Fruit fly (Drosophila melanogaster): ENCODE data around the gene Obp8a.
A peak's percentile ranks its signal among the peaks of the same experiment; 100 is the strongest.

Gene Obp8a

dm6 chrX:9248040-9248439, 33.4 kb downstream of the Obp8a start (continued):
- TF ChIP-seq btn (GFP tag; optimal IDR thresholded peaks at IDR 0.05) (no peak), pho (GFP tag; optimal IDR thresholded peaks at IDR 0.05) (no peak), Atf3 (GFP tag; optimal IDR thresholded peaks at IDR 0.05) (no peak), Ssrp (tag; optimal IDR thresholded peaks at IDR 0.05) (no peak), CG31365 (tag; optimal IDR thresholded peaks at IDR 0.05) (no peak), CG6654 (GFP tag; optimal IDR thresholded peaks at IDR 0.05) (no peak), CG2889 (GFP tag; IDR thresholded peaks at IDR 0.05) (no peak), Mrtf (GFP tag; IDR thresholded peaks at IDR 0.05) (no peak), CG10431 (GFP tag; optimal IDR thresholded peaks at IDR 0.05) (no peak), B-H1 (GFP tag; IDR thresholded peaks at IDR 0.05) (no peak), pum (GFP tag; optimal IDR thresholded peaks at IDR 0.05) (no peak), jing (GFP tag; optimal IDR thresholded peaks at IDR 0.05) (no peak), tap (tag; optimal IDR thresholded peaks at IDR 0.05) (no peak), hkb (optimal IDR thresholded peaks at IDR 0.05) (no peak), hkb (GFP tag; IDR thresholded peaks at IDR 0.05) (0 out of 2 replicates have a peak, but pooled peaks have one; percentile 28), az2 (GFP tag; optimal IDR thresholded peaks at IDR 0.05) (no peak), Dll (GFP tag; IDR thresholded peaks at IDR 0.05; ENCODE audit: partially characterized antibody) (no peak), CG11560 (tag; IDR thresholded peaks at IDR 0.05) (no peak), CG14710 (tag; optimal IDR thresholded peaks at IDR 0.05) (peak; percentile 7), Aef1 (GFP tag; IDR thresholded peaks at IDR 0.05) (no peak), bab2 (GFP tag; optimal IDR thresholded peaks at IDR 0.05) (no peak), CG3281 (GFP tag; optimal IDR thresholded peaks at IDR 0.05) (no peak), CG34224 (GFP tag; IDR thresholded peaks at IDR 0.05; ENCODE audit: partially characterized antibody) (no peak), sd (tag; optimal IDR thresholded peaks at IDR 0.05) (no peak), HHEX (GFP tag; optimal IDR thresholded peaks at IDR 0.05) (no peak), MESR4 (GFP tag; optimal IDR thresholded peaks at IDR 0.05) (no peak), CG14965 (GFP tag; optimal IDR thresholded peaks at IDR 0.05; ENCODE audit: borderline replicate concordance) (no peak), Sin3A (optimal IDR thresholded peaks at IDR 0.05) (no peak), CG17802 (tag; optimal IDR thresholded peaks at IDR 0.05) (no peak), bbx (GFP tag; IDR thresholded peaks at IDR 0.05; ENCODE audit: partially characterized antibody) (no peak), Spps (tag; optimal IDR thresholded peaks at IDR 0.05) (no peak), Optix (GFP tag; IDR thresholded peaks at IDR 0.05) (no peak), mld (GFP tag; IDR thresholded peaks at IDR 0.05; ENCODE audit: partially characterized antibody) (no peak), CG18764 (GFP tag; optimal IDR thresholded peaks at IDR 0.05) (no peak), CG3847 (GFP tag; IDR thresholded peaks at IDR 0.05) (no peak), CG9609 (GFP tag; optimal IDR thresholded peaks at IDR 0.05) (no peak), Med (GFP tag) (peak; percentile 54), chn (GFP tag; optimal IDR thresholded peaks at IDR 0.05) (peak; percentile 15), gro (GFP tag; optimal IDR thresholded peaks at IDR 0.05) (no peak), unc-4 (GFP tag; IDR thresholded peaks at IDR 0.05; ENCODE audit: partially characterized antibody) (no peak), NC2β (GFP tag; optimal IDR thresholded peaks at IDR 0.05) (no peak), CG31224 (GFP tag; IDR thresholded peaks at IDR 0.05) (no peak), CG6254 (GFP tag; optimal IDR thresholded peaks at IDR 0.05) (no peak), lab (GFP tag; optimal IDR thresholded peaks at IDR 0.05) (no peak), Gsc (GFP tag; IDR thresholded peaks at IDR 0.05) (no peak), Lhr (GFP tag; optimal IDR thresholded peaks at IDR 0.05) (no peak), CG16815 (GFP tag; optimal IDR thresholded peaks at IDR 0.05) (no peak), CG4617 (GFP tag; optimal IDR thresholded peaks at IDR 0.05; ENCODE audit: borderline replicate concordance) (no peak), CG11723 (GFP tag; optimal IDR thresholded peaks at IDR 0.05) (no peak), ssp (GFP tag; IDR thresholded peaks at IDR 0.05) (no peak), fd96Cb (tag; optimal IDR thresholded peaks at IDR 0.05) (peak; percentile 17)

Measured in whole organism, embryonic.